Worm (Caenorhabditis elegans) whole organism, L2 larva: ENCODE data around the gene F46G11.4.
A peak's percentile ranks its signal among the peaks of the same experiment; 100 is the strongest.

Experiments
- C34F6.9 ChIP-seq: fragments of 150-350 bp; optimal IDR thresholded peaks from 2 replicates; lab custom pipeline; 2014; ENCODE audit warnings: missing biosample characterization, missing genetic modification characterization
- F13H6.1 ChIP-seq: sonication (generic microtip); optimal IDR thresholded peaks from 2 replicates; lab custom pipeline; 2016; ENCODE audit warnings: missing genetic modification characterization, missing compliant biosample characterization
- R02D3.7 ChIP-seq: fragments of 150-350 bp; optimal IDR thresholded peaks from 2 replicates; lab custom pipeline; 2014; ENCODE audit warnings: missing biosample characterization, missing genetic modification characterization
- Y55F3AM.14 ChIP-seq: fragments of 200-800 bp; sonication (Bioruptor generic); optimal IDR thresholded peaks from 2 replicates; lab custom pipeline; 2018; ENCODE audit warnings: mild to moderate bottlenecking, missing genetic modification characterization, missing compliant biosample characterization
- ZK546.5 ChIP-seq: sonication (generic microtip); optimal IDR thresholded peaks from 2 replicates; lab custom pipeline; 2017; ENCODE audit warnings: missing biosample characterization, missing genetic modification characterization
- alr-1 ChIP-seq: fragments of 150-350 bp; optimal IDR thresholded peaks from 2 replicates; lab custom pipeline; 2014; ENCODE audit warnings: missing biosample characterization, missing genetic modification characterization
- aly-2 ChIP-seq: fragments of 150-350 bp; optimal IDR thresholded peaks from 2 replicates; lab custom pipeline; 2014; ENCODE audit warnings: missing biosample characterization, missing genetic modification characterization
- ama-1 ChIP-seq: fragments of 150-350 bp; optimal IDR thresholded peaks from 2 replicates; lab custom pipeline; 2018; ENCODE audit warnings: inconsistent platforms
- blmp-1 ChIP-seq: sonication (generic microtip); optimal IDR thresholded peaks from 2 replicates; lab custom pipeline; 2017; ENCODE audit warnings: missing genetic modification characterization, mild to moderate bottlenecking, missing compliant biosample characterization, antibody characterized with exemption, moderate library complexity; ENCODE audit not compliant: insufficient read depth
- ceh-16 ChIP-seq: fragments of 150-350 bp; optimal IDR thresholded peaks from 2 replicates; lab custom pipeline; 2014; ENCODE audit warnings: missing biosample characterization, missing genetic modification characterization
- ceh-82 ChIP-seq: fragments of 150-350 bp; optimal IDR thresholded peaks from 2 replicates; lab custom pipeline; 2014; ENCODE audit warnings: missing biosample characterization, missing genetic modification characterization
- crh-2 ChIP-seq: sonication (generic microtip); optimal IDR thresholded peaks from 2 replicates; lab custom pipeline; 2017; ENCODE audit warnings: missing biosample characterization, missing genetic modification characterization
- dmd-4 ChIP-seq: sonication (generic microtip); optimal IDR thresholded peaks from 2 replicates; lab custom pipeline; 2017; ENCODE audit warnings: missing biosample characterization, missing genetic modification characterization
- egl-27 ChIP-seq: sonication (generic microtip); optimal IDR thresholded peaks from 3 replicates; lab custom pipeline; 2017; ENCODE audit warnings: missing biosample characterization, missing genetic modification reagents, missing genetic modification characterization
- elt-1 ChIP-seq: fragments of 150-350 bp; optimal IDR thresholded peaks from 2 replicates; lab custom pipeline; 2014; ENCODE audit warnings: missing biosample characterization, missing genetic modification characterization
- elt-3 ChIP-seq: sonication (generic microtip); optimal IDR thresholded peaks from 2 replicates; lab custom pipeline; 2017; ENCODE audit warnings: missing biosample characterization, missing genetic modification characterization
- fos-1 ChIP-seq: fragments of 150-350 bp; optimal IDR thresholded peaks from 2 replicates; lab custom pipeline; 2014; ENCODE audit warnings: missing biosample characterization, missing genetic modification characterization
- gmeb-1 ChIP-seq: fragments of 150-350 bp; optimal IDR thresholded peaks from 2 replicates; lab custom pipeline; 2014; ENCODE audit warnings: missing biosample characterization, missing genetic modification characterization
- lin-11 ChIP-seq: fragments of 150-350 bp; sonication (generic microtip); optimal IDR thresholded peaks from 2 replicates; lab custom pipeline; 2014; ENCODE audit warnings: missing biosample characterization, missing genetic modification characterization, inconsistent platforms, mixed read lengths
- lin-13 ChIP-seq: fragments of 150-350 bp; optimal IDR thresholded peaks from 2 replicates; lab custom pipeline; 2014; ENCODE audit warnings: missing biosample characterization, missing genetic modification reagents, missing genetic modification characterization
- lin-39 ChIP-seq: fragments of 150-350 bp; optimal IDR thresholded peaks from 2 replicates; lab custom pipeline; 2014; ENCODE audit warnings: missing biosample characterization, missing genetic modification reagents, missing genetic modification characterization
- lsy-2 ChIP-seq, 2 experiments: fragments of 150-350 bp in 1 of 2; sonication (generic microtip) in 1 of 2; optimal IDR thresholded peaks; 2 replicates each; lab custom pipeline; 2014 to 2017; ENCODE audit warnings: missing biosample characterization in 2 of 2, missing genetic modification characterization in 2 of 2
- mab-5 ChIP-seq: fragments of 150-350 bp; optimal IDR thresholded peaks from 2 replicates; lab custom pipeline; 2014; ENCODE audit warnings: missing biosample characterization, missing genetic modification characterization
- mbf-1 ChIP-seq: sonication (generic microtip); optimal IDR thresholded peaks from 2 replicates; lab custom pipeline; 2017; ENCODE audit warnings: missing biosample characterization, missing genetic modification characterization
- mdl-1 ChIP-seq, 2 experiments: fragments of 150-350 bp in 1 of 2; sonication (generic microtip) in 1 of 2; optimal IDR thresholded peaks; 2 replicates each; lab custom pipeline; 2017; ENCODE audit warnings: missing biosample characterization in 2 of 2, missing genetic modification characterization in 2 of 2
- nhr-10 ChIP-seq: sonication (generic microtip); optimal IDR thresholded peaks from 2 replicates; lab custom pipeline; 2017; ENCODE audit warnings: missing biosample characterization, missing genetic modification characterization
- nhr-11 ChIP-seq: fragments of 150-350 bp; optimal IDR thresholded peaks from 2 replicates; lab custom pipeline; 2014; ENCODE audit warnings: missing biosample characterization, missing genetic modification characterization
- nhr-12 ChIP-seq: fragments of 150-350 bp; optimal IDR thresholded peaks from 2 replicates; lab custom pipeline; 2014; ENCODE audit warnings: missing biosample characterization, missing genetic modification characterization
- nhr-129 ChIP-seq: fragments of 150-350 bp; optimal IDR thresholded peaks from 2 replicates; lab custom pipeline; 2014; ENCODE audit warnings: missing biosample characterization, missing genetic modification characterization
- nhr-21 ChIP-seq: fragments of 150-350 bp; optimal IDR thresholded peaks from 2 replicates; lab custom pipeline; 2014; ENCODE audit warnings: missing biosample characterization, missing genetic modification characterization
- nhr-23 ChIP-seq: fragments of 150-350 bp; optimal IDR thresholded peaks from 2 replicates; lab custom pipeline; 2014; ENCODE audit warnings: missing biosample characterization, missing genetic modification reagents, missing genetic modification characterization
- nhr-237 ChIP-seq: fragments of 150-350 bp; optimal IDR thresholded peaks from 2 replicates; lab custom pipeline; 2014; ENCODE audit warnings: missing biosample characterization, missing genetic modification characterization
- nhr-25 ChIP-seq: fragments of 150-350 bp; sonication (generic microtip); optimal IDR thresholded peaks from 3 replicates; lab custom pipeline; 2014; ENCODE audit warnings: missing biosample characterization, missing genetic modification characterization
- nhr-6 ChIP-seq: fragments of 150-350 bp; optimal IDR thresholded peaks from 2 replicates; lab custom pipeline; 2014; ENCODE audit warnings: missing biosample characterization, missing genetic modification characterization
- nhr-77 ChIP-seq: fragments of 150-350 bp; optimal IDR thresholded peaks from 2 replicates; lab custom pipeline; 2014; ENCODE audit warnings: missing biosample characterization, missing genetic modification characterization
- peb-1 ChIP-seq: fragments of 150-350 bp; optimal IDR thresholded peaks from 2 replicates; lab custom pipeline; 2014; ENCODE audit warnings: missing biosample characterization, missing genetic modification characterization
- sem-4 ChIP-seq: fragments of 150-350 bp; optimal IDR thresholded peaks from 2 replicates; lab custom pipeline; 2014; ENCODE audit warnings: missing biosample characterization, missing genetic modification reagents, missing genetic modification characterization
- skn-1 ChIP-seq: sonication (generic microtip); optimal IDR thresholded peaks from 2 replicates; lab custom pipeline; 2017; ENCODE audit warnings: missing biosample characterization, missing genetic modification characterization
- sma-3 ChIP-seq: sonication (generic microtip); optimal IDR thresholded peaks from 2 replicates; lab custom pipeline; 2016; ENCODE audit warnings: missing genetic modification reagents, missing genetic modification characterization, missing compliant biosample characterization
- sma-9 ChIP-seq, 2 experiments: fragments of 150-350 bp in 1 of 2; sonication (generic microtip) in 1 of 2; optimal IDR thresholded peaks; 2 replicates each; lab custom pipeline; 2014 to 2016; ENCODE audit warnings: missing genetic modification characterization in 2 of 2, mild to moderate bottlenecking in 1 of 2, missing biosample characterization in 1 of 2, missing compliant biosample characterization in 1 of 2, missing genetic modification reagents in 1 of 2, moderate library complexity in 1 of 2
- snpc-4 ChIP-seq: fragments of 150-350 bp; optimal IDR thresholded peaks from 2 replicates; lab custom pipeline; 2014; ENCODE audit warnings: missing biosample characterization, missing genetic modification characterization
- unc-39 ChIP-seq: fragments of 150-350 bp; optimal IDR thresholded peaks from 2 replicates; lab custom pipeline; 2014; ENCODE audit warnings: missing biosample characterization, missing genetic modification characterization
- unc-55 ChIP-seq: fragments of 150-350 bp; sonication (generic microtip); optimal IDR thresholded peaks from 3 replicates; lab custom pipeline; 2014; ENCODE audit warnings: missing biosample characterization, missing genetic modification reagents, missing genetic modification characterization
- unc-62 ChIP-seq: fragments of 150-350 bp; optimal IDR thresholded peaks from 2 replicates; lab custom pipeline; 2014; ENCODE audit warnings: missing biosample characterization, missing genetic modification reagents, missing genetic modification characterization
- zag-1 ChIP-seq: fragments of 150-350 bp; optimal IDR thresholded peaks from 2 replicates; lab custom pipeline; 2014; ENCODE audit warnings: missing biosample characterization, missing genetic modification characterization
- ztf-1 ChIP-seq: fragments of 200-800 bp; sonication (Bioruptor generic); conservative IDR thresholded peaks from 2 replicates; pipeline ENCODE4 v1.3.6; 2022; ENCODE audit warnings: missing genetic modification characterization, missing compliant biosample characterization
- ztf-11 ChIP-seq: sonication (generic microtip); optimal IDR thresholded peaks from 2 replicates; lab custom pipeline; 2017; ENCODE audit warnings: missing biosample characterization, missing genetic modification characterization
- ztf-4 ChIP-seq: fragments of 150-350 bp; optimal IDR thresholded peaks from 2 replicates; lab custom pipeline; 2014; ENCODE audit warnings: missing biosample characterization, missing genetic modification characterization

F46G11.4 gene

DNA sequence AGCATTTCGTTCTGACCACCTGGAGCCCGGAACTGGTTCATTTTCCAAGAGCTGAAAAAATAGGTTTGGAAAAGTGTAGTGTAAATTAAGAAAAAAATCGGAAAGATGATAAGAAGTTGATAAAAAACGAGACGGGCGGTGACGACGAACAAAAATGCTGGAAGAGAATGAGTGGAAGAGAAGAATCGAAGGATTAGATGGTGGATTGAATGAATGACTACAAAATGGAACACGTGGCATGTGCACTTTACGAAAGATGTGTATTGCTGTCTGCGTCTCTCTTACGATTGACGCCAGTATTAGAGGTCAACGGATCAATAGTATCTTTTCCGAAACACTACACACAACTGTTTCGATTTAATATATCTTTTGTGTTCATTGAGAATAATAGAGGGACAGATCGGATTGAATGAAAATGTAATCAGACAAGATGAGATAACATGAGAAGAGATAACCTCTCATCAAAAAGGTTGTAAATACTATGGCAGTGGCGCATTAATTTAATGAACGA is 17.9 kb downstream of the F46G11.4 start, which contains the start of gene sft-4 (continued):
- TF ChIP-seq ztf-4 (tag; lab: Kevin White, UChicago) (no peak), dmd-4 (tag; lab: Kevin White, UChicago) (no peak), nhr-10 (tag; lab: Kevin White, UChicago) (no peak), unc-55 (GFP tag; lab: Kevin White, UChicago) (no peak), unc-62 (GFP tag; lab: Kevin White, UChicago) (no peak), gmeb-1 (tag; lab: Kevin White, UChicago) (peak; percentile 1), crh-2 (peak; percentile 92), unc-39 (no peak)

DNA sequence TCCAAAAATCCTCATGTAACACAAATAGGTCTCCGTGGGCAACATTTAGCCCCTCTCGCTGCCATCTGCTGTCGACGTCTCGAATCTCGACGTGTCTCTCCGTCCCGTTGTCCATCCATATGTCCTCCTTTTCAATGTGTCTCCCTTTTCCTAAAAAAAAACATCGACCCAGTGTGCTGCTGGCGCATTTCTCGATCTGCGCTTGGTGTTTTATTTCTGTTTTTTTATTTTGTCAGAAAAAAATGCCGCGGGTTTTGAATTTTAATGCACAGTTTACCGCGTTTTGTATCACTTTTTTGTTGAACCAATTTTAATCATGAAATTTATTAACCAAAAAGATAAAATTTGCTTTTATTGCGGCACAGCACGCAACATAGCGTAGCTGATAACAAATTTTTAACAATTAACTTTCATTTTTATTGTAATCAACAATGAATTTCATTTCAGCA is 22.8 kb downstream of the F46G11.4 start:
- no peak for TF ChIP-seq lin-39
- TF ChIP-seq nhr-129 (tag; lab: Kevin White, UChicago) = peak; percentile 81
- peak; percentile 35 for TF ChIP-seq sma-3 (GFP tag; lab: Kevin White, UChicago)
- peak; percentile 9 for TF ChIP-seq nhr-6 (tag; lab: Kevin White, UChicago)
- no peak for TF ChIP-seq peb-1 (tag; lab: Kevin White, UChicago)
- TF ChIP-seq skn-1 (tag; lab: Kevin White, UChicago) = no peak
- TF ChIP-seq sma-9 (GFP tag; optimal IDR thresholded peaks at IDR 0.05; lab: Kevin White, UChicago) = peak; percentile 68
- no peak for TF ChIP-seq sma-9 (tag; optimal IDR thresholded peaks at IDR 0.05; lab: Kevin White, UChicago)
- no peak for TF ChIP-seq ztf-4 (tag; lab: Kevin White, UChicago)
- TF ChIP-seq egl-27 (tag; lab: Kevin White, UChicago) = peak; percentile 26
- peak; percentile 28 for TF ChIP-seq mab-5 (tag; lab: Kevin White, UChicago)
- no peak for TF ChIP-seq ZK546.5 (tag; lab: Kevin White, UChicago)
- peak; percentile 6 to 76 for TF ChIP-seq lsy-2 (tag; optimal IDR thresholded peaks at IDR 0.05; lab: Kevin White, UChicago)
- TF ChIP-seq alr-1 (tag; lab: Kevin White, UChicago) = no peak
- peak; percentile 11 for TF ChIP-seq fos-1 (tag; lab: Kevin White, UChicago)
- TF ChIP-seq unc-62 (GFP tag; lab: Kevin White, UChicago) = no peak
- peak; percentile 37 for TF ChIP-seq sem-4 (tag; lab: Kevin White, UChicago)
- TF ChIP-seq elt-1 (tag; lab: Kevin White, UChicago) = no peak
- TF ChIP-seq mdl-1 (tag; optimal IDR thresholded peaks at IDR 0.05; lab: Kevin White, UChicago) = peak in 1 of 2 experiments; percentile 24
- peak; percentile 2 for TF ChIP-seq zag-1
- no peak for TF ChIP-seq R02D3.7 (tag; lab: Kevin White, UChicago)
- no peak for TF ChIP-seq Y55F3AM.14 (GFP tag; lab: Kevin White, UChicago)
- peak; percentile 61 for TF ChIP-seq lin-13 (GFP tag; lab: Kevin White, UChicago)
- TF ChIP-seq elt-3 = no peak
- peak; percentile 71 for TF ChIP-seq unc-55 (GFP tag; lab: Kevin White, UChicago)
- peak; percentile 25 for TF ChIP-seq lin-11 (tag; lab: Kevin White, UChicago)
- peak; percentile 18 for TF ChIP-seq nhr-25 (tag; lab: Kevin White, UChicago)
- no peak for TF ChIP-seq ceh-82 (tag; lab: Kevin White, UChicago)
- peak; percentile 62 for TF ChIP-seq F13H6.1 (tag; lab: Kevin White, UChicago)
- TF ChIP-seq blmp-1 (tag; lab: Kevin White, UChicago) = no peak
- peak; percentile 25 for TF ChIP-seq gmeb-1 (tag; lab: Kevin White, UChicago)
- no peak for TF ChIP-seq nhr-12 (tag; lab: Kevin White, UChicago)
- no peak for TF ChIP-seq nhr-77 (tag; lab: Kevin White, UChicago)
- TF ChIP-seq C34F6.9 (tag; lab: Kevin White, UChicago) = peak; percentile 51
- no peak for TF ChIP-seq dmd-4 (tag; lab: Kevin White, UChicago)
- no peak for TF ChIP-seq unc-39
- TF ChIP-seq mbf-1 (tag; lab: Kevin White, UChicago) = no peak
- no peak for TF ChIP-seq nhr-237
- TF ChIP-seq nhr-21 (tag; lab: Kevin White, UChicago) = peak; percentile 40
- TF ChIP-seq ztf-11 (tag; lab: Kevin White, UChicago) = no peak
- no peak for TF ChIP-seq snpc-4 (tag; lab: Kevin White, UChicago)
- no peak for TF ChIP-seq nhr-10 (tag; lab: Kevin White, UChicago)
- TF ChIP-seq crh-2 = peak; percentile 50
- TF ChIP-seq ama-1 (lab: Kevin White, UChicago) = no peak
- TF ChIP-seq nhr-11 = no peak
- TF ChIP-seq aly-2 (tag; lab: Kevin White, UChicago) = no peak
- TF ChIP-seq nhr-23 = no peak
- TF ChIP-seq ztf-1 = no peak
- no peak for TF ChIP-seq ceh-16 (tag; lab: Kevin White, UChicago)
